Worm (Caenorhabditis elegans) whole organism, L3 larva: ENCODE data around the gene pqn-62.

Experiments used
- R02D3.7 ChIP-seq: fragments of 150-350 bp; optimal IDR thresholded peaks from 2 replicates; lab custom pipeline; 2014; ENCODE audit warnings: missing biosample characterization, missing genetic modification characterization
- ZK546.5 ChIP-seq: sonication (generic microtip); optimal IDR thresholded peaks from 2 replicates; lab custom pipeline; 2017; ENCODE audit warnings: missing biosample characterization, missing genetic modification characterization
- ama-1 ChIP-seq: fragments of 150-350 bp; optimal IDR thresholded peaks from 2 replicates; lab custom pipeline; 2018
- ceh-16 ChIP-seq: sonication (generic microtip); optimal IDR thresholded peaks from 2 replicates; lab custom pipeline; 2017; ENCODE audit warnings: missing biosample characterization, missing genetic modification characterization
- ceh-82 ChIP-seq: fragments of 150-350 bp; optimal IDR thresholded peaks from 2 replicates; lab custom pipeline; 2014; ENCODE audit warnings: missing biosample characterization, missing genetic modification characterization
- ceh-9 ChIP-seq: sonication (generic microtip); optimal IDR thresholded peaks from 2 replicates; lab custom pipeline; 2018; ENCODE audit warnings: missing biosample characterization, missing genetic modification characterization
- daf-12 ChIP-seq: fragments of 150-350 bp; optimal IDR thresholded peaks from 2 replicates; lab custom pipeline; 2014; ENCODE audit warnings: missing biosample characterization, missing genetic modification reagents, missing genetic modification characterization
- egl-27 ChIP-seq: sonication (generic microtip); optimal IDR thresholded peaks from 4 replicates; lab custom pipeline; 2017; ENCODE audit warnings: missing biosample characterization, missing genetic modification reagents, missing genetic modification characterization
- elt-1 ChIP-seq: fragments of 150-350 bp; optimal IDR thresholded peaks from 2 replicates; lab custom pipeline; 2014; ENCODE audit warnings: missing biosample characterization, missing genetic modification characterization
- elt-2 ChIP-seq: sonication (generic microtip); optimal IDR thresholded peaks from 2 replicates; lab custom pipeline; 2016; ENCODE audit warnings: missing genetic modification reagents, mild to moderate bottlenecking, missing genetic modification characterization, missing compliant biosample characterization
- elt-3 ChIP-seq, 3 experiments: fragments of 150-350 bp in 1 of 3; sonication (generic microtip) in 2 of 3; optimal IDR thresholded peaks; 2 replicates in 2 of 3; 4 replicates in 1 of 3; lab custom pipeline; 2014 to 2017; ENCODE audit warnings: missing biosample characterization in 3 of 3, missing genetic modification characterization in 3 of 3
- eor-1 ChIP-seq, 2 experiments: fragments of 150-350 bp; optimal IDR thresholded peaks; 2 replicates each; lab custom pipeline; 2014 to 2018; ENCODE audit warnings: missing biosample characterization in 2 of 2, missing genetic modification characterization in 2 of 2
- fkh-10 ChIP-seq: sonication (generic microtip); optimal IDR thresholded peaks from 2 replicates; lab custom pipeline; 2017; ENCODE audit warnings: missing biosample characterization, missing genetic modification reagents, missing genetic modification characterization
- fkh-2 ChIP-seq: fragments of 150-350 bp; optimal IDR thresholded peaks from 2 replicates; lab custom pipeline; 2014; ENCODE audit warnings: missing biosample characterization, missing genetic modification reagents, missing genetic modification characterization
- fos-1 ChIP-seq: fragments of 150-350 bp; optimal IDR thresholded peaks from 2 replicates; lab custom pipeline; 2014; ENCODE audit warnings: missing biosample characterization, missing genetic modification characterization
- lin-15B ChIP-seq: fragments of 150-350 bp; optimal IDR thresholded peaks from 2 replicates; lab custom pipeline; 2014; ENCODE audit warnings: missing biosample characterization, missing genetic modification characterization
- lin-39 ChIP-seq: fragments of 150-350 bp; optimal IDR thresholded peaks from 2 replicates; lab custom pipeline; 2018; ENCODE audit warnings: missing biosample characterization, missing genetic modification reagents, missing genetic modification characterization
- mml-1 ChIP-seq: fragments of 150-350 bp; sonication (generic microtip); optimal IDR thresholded peaks from 3 replicates; lab custom pipeline; 2014; ENCODE audit warnings: missing biosample characterization, missing genetic modification characterization
- nfya-1 ChIP-seq: sonication (generic microtip); optimal IDR thresholded peaks from 2 replicates; lab custom pipeline; 2017; ENCODE audit warnings: missing genetic modification characterization, mild to moderate bottlenecking, missing compliant biosample characterization, antibody characterized with exemption, moderate library complexity; ENCODE audit not compliant: insufficient read depth
- nhr-11 ChIP-seq: fragments of 150-350 bp; optimal IDR thresholded peaks from 2 replicates; lab custom pipeline; 2014; ENCODE audit warnings: missing biosample characterization, missing genetic modification characterization
- nhr-12 ChIP-seq: fragments of 150-350 bp; optimal IDR thresholded peaks from 2 replicates; lab custom pipeline; 2014; ENCODE audit warnings: missing biosample characterization, missing genetic modification characterization
- nhr-28 ChIP-seq: fragments of 150-350 bp; optimal IDR thresholded peaks from 2 replicates; lab custom pipeline; 2014; ENCODE audit warnings: missing biosample characterization, missing genetic modification characterization
- nhr-43 ChIP-seq: sonication (generic microtip); optimal IDR thresholded peaks from 2 replicates; lab custom pipeline; 2016; ENCODE audit warnings: mild to moderate bottlenecking, missing genetic modification characterization, missing compliant biosample characterization; ENCODE audit not compliant: poor library complexity, severe bottlenecking
- nhr-67 ChIP-seq: fragments of 150-350 bp; optimal IDR thresholded peaks from 2 replicates; lab custom pipeline; 2014; ENCODE audit warnings: missing biosample characterization, missing genetic modification characterization
- nhr-76 ChIP-seq: fragments of 150-350 bp; sonication (generic microtip); optimal IDR thresholded peaks from 5 replicates; lab custom pipeline; 2014; ENCODE audit warnings: missing biosample characterization, missing genetic modification characterization
- nhr-77 ChIP-seq: fragments of 150-350 bp; optimal IDR thresholded peaks from 2 replicates; lab custom pipeline; 2014; ENCODE audit warnings: missing biosample characterization, missing genetic modification characterization
- pha-4 ChIP-seq: fragments of 150-350 bp; optimal IDR thresholded peaks from 2 replicates; lab custom pipeline; 2014; ENCODE audit warnings: missing biosample characterization, missing genetic modification reagents, missing genetic modification characterization
- pqm-1 ChIP-seq: fragments of 150-350 bp; optimal IDR thresholded peaks from 2 replicates; lab custom pipeline; 2017; ENCODE audit warnings: missing biosample characterization, missing genetic modification characterization, inconsistent platforms
- sea-2 ChIP-seq: fragments of 150-350 bp; sonication (generic microtip); optimal IDR thresholded peaks from 4 replicates; lab custom pipeline; 2014; ENCODE audit warnings: missing biosample characterization, missing genetic modification reagents, missing genetic modification characterization
- skn-1 ChIP-seq: fragments of 150-350 bp; optimal IDR thresholded peaks from 2 replicates; lab custom pipeline; 2014; ENCODE audit warnings: missing biosample characterization, missing genetic modification characterization
- snpc-4 ChIP-seq: fragments of 150-350 bp; optimal IDR thresholded peaks from 2 replicates; lab custom pipeline; 2014; ENCODE audit warnings: missing biosample characterization, missing genetic modification characterization
- tbx-2 ChIP-seq: sonication (generic microtip); optimal IDR thresholded peaks from 2 replicates; lab custom pipeline; 2016; ENCODE audit warnings: mild to moderate bottlenecking, missing genetic modification characterization, missing compliant biosample characterization
- unc-62 ChIP-seq: fragments of 150-350 bp; sonication (generic microtip); optimal IDR thresholded peaks from 4 replicates; lab custom pipeline; 2014; ENCODE audit warnings: missing biosample characterization, missing genetic modification reagents, missing genetic modification characterization
- ztf-11 ChIP-seq: fragments of 150-350 bp; optimal IDR thresholded peaks from 2 replicates; lab custom pipeline; 2014; ENCODE audit warnings: missing biosample characterization, missing genetic modification characterization
- ztf-4 ChIP-seq: fragments of 150-350 bp; optimal IDR thresholded peaks from 2 replicates; lab custom pipeline; 2014; ENCODE audit warnings: missing biosample characterization, missing genetic modification characterization

The pqn-62 gene

DNA sequence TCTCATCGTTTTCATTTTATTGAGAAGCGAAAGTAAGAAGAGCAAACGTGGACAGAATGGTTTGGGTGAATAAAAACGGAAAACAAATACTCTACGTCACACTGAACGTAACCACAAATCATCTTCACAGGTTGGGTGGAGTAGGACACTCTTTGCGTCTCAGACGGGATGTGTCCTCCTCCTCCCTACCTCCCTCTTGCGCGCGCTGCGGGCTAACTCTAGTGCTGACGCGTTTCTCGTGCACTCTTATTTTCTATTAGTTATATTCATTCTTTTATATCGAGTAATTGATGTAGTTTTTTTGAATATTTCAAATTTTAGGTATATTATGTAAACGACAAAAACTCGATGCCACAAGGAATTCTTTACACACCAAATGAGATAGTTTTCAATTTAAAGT, 48.1 kb downstream of the pqn-62 start, which contains the start of gene Y34B4A.7 (continued):
- peak; percentile 80 for TF ChIP-seq snpc-4
- TF ChIP-seq nhr-43 (tag; lab: Kevin White, UChicago), result peak; percentile 2
- TF ChIP-seq unc-62, result no peak
- TF ChIP-seq nhr-67 (tag; lab: Kevin White, UChicago), result no peak
- TF ChIP-seq pha-4 (tag; lab: Kevin White, UChicago), result peak; percentile 73
- no peak for TF ChIP-seq fkh-10 (GFP tag; lab: Kevin White, UChicago)
- TF ChIP-seq nhr-76 (tag; lab: Kevin White, UChicago), result no peak
- no peak for TF ChIP-seq mml-1
- no peak for TF ChIP-seq fkh-2 (tag; lab: Kevin White, UChicago)

- TF ChIP-seq ama-1 (lab: Kevin White, UChicago), result no peak
- TF ChIP-seq fos-1 (tag; lab: Kevin White, UChicago), result no peak
- no peak for TF ChIP-seq nfya-1 (tag; lab: Kevin White, UChicago)
- no peak for TF ChIP-seq nhr-43 (tag; lab: Kevin White, UChicago)
- no peak for TF ChIP-seq nhr-12 (tag; lab: Kevin White, UChicago)
- no peak for TF ChIP-seq ztf-11 (tag; lab: Kevin White, UChicago)
- TF ChIP-seq fkh-2 (tag; lab: Kevin White, UChicago), result no peak
- TF ChIP-seq elt-1, result no peak
- no peak for TF ChIP-seq elt-3 (tag; optimal IDR thresholded peaks at IDR 0.05; lab: Kevin White, UChicago)
- TF ChIP-seq skn-1 (tag; lab: Kevin White, UChicago), result no peak
- no peak for TF ChIP-seq ceh-9 (tag; lab: Kevin White, UChicago)
Observed at ce11 chrX:5248754-5249153, 52.8 kb downstream of the pqn-62 start.

DNA sequence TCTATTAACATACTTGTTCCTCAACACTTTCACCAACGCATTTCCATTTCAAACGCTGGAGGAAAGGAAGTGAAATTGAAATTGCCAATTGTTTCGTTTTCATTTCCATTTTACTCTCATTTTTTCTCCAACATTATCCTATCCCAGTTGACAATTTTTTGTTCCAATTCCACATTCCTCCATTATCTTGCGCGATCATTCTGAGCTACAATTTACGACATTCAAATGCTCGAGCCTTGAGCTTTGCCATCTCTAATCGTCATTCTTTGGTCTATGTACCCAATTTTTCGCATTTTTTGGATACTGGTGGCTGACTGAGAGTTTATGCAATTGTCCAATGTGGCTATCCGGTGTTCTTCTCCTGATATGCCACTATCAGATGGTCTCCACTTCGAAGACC, 53.7 kb downstream of the pqn-62 start, which contains the start of gene Y34B4A.10:
Gene Y34B4A.10, plus strand, starts transcription at position 301 of the 400 bp plus-strand sequence.
- TF ChIP-seq snpc-4, result no peak

DNA sequence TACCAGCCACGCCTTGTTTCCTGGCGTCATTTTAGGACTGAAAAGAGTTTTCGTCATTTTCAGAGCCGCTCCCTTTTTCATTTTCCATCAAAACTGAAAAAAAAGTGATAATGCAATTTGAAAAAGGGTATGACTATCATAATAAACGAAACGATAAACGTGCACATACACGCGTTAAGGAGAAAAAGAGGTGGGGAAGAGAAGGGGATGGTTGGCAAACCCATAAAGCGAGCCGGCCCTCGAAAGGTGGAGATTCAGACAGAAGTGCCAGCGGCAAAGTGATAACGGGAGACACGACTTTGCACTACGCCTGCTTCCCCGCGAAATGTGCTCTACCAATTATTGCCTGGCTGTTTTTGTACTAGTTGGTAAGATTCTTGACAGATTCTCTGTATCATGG, 56.9 kb downstream of the pqn-62 start, which contains the start of gene nspg-14:
Gene nspg-14, plus strand, starts transcription at position 250 of the 400 bp plus-strand sequence.
- TF ChIP-seq snpc-4, result no peak
- no peak for TF ChIP-seq sea-2
- no peak for TF ChIP-seq lin-39
- no peak for TF ChIP-seq nhr-28 (tag; lab: Kevin White, UChicago)
- no peak for TF ChIP-seq tbx-2 (tag; lab: Kevin White, UChicago)
- no peak for TF ChIP-seq nhr-12 (tag; lab: Kevin White, UChicago)
- no peak for TF ChIP-seq nhr-67 (tag; lab: Kevin White, UChicago)
- TF ChIP-seq unc-62, result no peak
- TF ChIP-seq nhr-77 (tag; lab: Kevin White, UChicago), result no peak
- peak; percentile 32 for TF ChIP-seq pha-4 (tag; lab: Kevin White, UChicago)
- TF ChIP-seq ceh-9 (tag; lab: Kevin White, UChicago), result no peak
- no peak for TF ChIP-seq eor-1 (tag; optimal IDR thresholded peaks at IDR 0.05; lab: Kevin White, UChicago)
- peak; percentile 84 for TF ChIP-seq elt-2
- peak; percentile 72 for TF ChIP-seq pqm-1
- no peak for TF ChIP-seq skn-1 (tag; lab: Kevin White, UChicago)
- TF ChIP-seq lin-15B (tag; lab: Kevin White, UChicago), result no peak
- TF ChIP-seq daf-12, result no peak
- TF ChIP-seq ceh-16 (tag; lab: Kevin White, UChicago), result no peak
- no peak for TF ChIP-seq R02D3.7
- no peak for TF ChIP-seq ZK546.5 (tag; lab: Kevin White, UChicago)
- no peak for TF ChIP-seq ceh-82
- no peak for TF ChIP-seq egl-27
- TF ChIP-seq nhr-11, result no peak
- no peak for TF ChIP-seq ztf-4 (tag; lab: Kevin White, UChicago)
